Fruit fly (Drosophila melanogaster): ENCODE data around the gene fh.

DNA sequence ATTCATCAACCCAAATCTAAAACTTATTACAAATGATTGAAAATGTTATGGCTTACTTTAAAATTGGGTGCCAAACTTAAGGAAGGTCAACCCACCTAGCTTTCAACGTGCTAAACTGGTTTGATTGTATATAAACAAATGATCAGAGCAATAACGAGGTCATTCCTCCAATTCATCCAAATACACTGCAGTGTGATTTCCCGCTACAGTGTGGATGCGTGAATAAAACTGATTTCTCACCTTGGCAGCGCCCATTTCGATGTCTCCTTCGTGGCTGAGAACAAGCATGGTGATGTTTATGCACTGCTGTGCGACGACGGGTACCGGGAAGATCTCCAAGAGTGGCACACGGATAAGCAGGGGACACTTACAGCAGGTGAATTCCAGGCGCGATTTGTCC is 46.4 kb upstream of the fh start:
- TF ChIP-seq pan (optimal IDR thresholded peaks at IDR 0.05) (no peak), EcR (GFP tag; optimal IDR thresholded peaks at IDR 0.05) (no peak)
